Fruit fly (Drosophila melanogaster): ENCODE data around the gene CG5050.

CG5050 gene

dm6 chr2L:17485457-17485856 is 32.7 kb downstream of the CG5050 start, which contains the start of the genes CG43221 and CG43645:
Gene CG43221, plus strand, starts transcription at chr2L:17485757.
Gene CG43645, plus strand, starts transcription at chr2L:17485757.
- TF ChIP-seq Snoo (tag; optimal IDR thresholded peaks at IDR 0.05) (no peak), EcR (GFP tag; optimal IDR thresholded peaks at IDR 0.05) (no peak), CG15710 (tag; optimal IDR thresholded peaks at IDR 0.05) (no peak), CG4496 (GFP tag; IDR thresholded peaks at IDR 0.05) (no peak), D1 (tag; optimal IDR thresholded peaks at IDR 0.05) (no peak)

DNA sequence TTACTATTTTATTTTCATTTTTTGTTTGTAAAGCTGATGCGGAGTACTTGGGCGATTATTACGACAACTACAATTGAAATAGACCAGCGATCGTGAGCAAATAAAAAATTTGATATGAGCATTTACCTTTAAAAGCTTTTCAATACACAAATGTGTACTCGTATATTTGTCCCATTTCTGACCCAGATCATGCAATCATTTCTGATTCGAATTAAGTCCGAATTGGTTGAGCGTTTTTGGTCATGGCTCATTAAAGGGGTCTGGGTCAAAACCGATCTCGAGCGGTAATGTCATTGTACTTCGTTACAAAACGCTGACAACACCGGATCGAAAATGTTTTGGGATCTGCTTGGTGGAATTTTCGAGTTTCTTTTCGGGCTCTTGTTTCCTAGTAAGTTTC is 33.5 kb downstream of the CG5050 start, which contains the start of gene CG43220:
Gene CG43220, plus strand, starts transcription at position 301 of the 400 bp plus-strand sequence.
- TF ChIP-seq CG17806 (tag; optimal IDR thresholded peaks at IDR 0.05) (no peak), CG14655 (GFP tag; optimal IDR thresholded peaks at IDR 0.05) (no peak), CG13204 (GFP tag; optimal IDR thresholded peaks at IDR 0.05) (no peak), EcR (GFP tag; optimal IDR thresholded peaks at IDR 0.05) (no peak), rn (GFP tag; IDR thresholded peaks at IDR 0.05) (no peak), CG8159 (tag; optimal IDR thresholded peaks at IDR 0.05) (no peak), gl (tag; optimal IDR thresholded peaks at IDR 0.05) (no peak)

DNA sequence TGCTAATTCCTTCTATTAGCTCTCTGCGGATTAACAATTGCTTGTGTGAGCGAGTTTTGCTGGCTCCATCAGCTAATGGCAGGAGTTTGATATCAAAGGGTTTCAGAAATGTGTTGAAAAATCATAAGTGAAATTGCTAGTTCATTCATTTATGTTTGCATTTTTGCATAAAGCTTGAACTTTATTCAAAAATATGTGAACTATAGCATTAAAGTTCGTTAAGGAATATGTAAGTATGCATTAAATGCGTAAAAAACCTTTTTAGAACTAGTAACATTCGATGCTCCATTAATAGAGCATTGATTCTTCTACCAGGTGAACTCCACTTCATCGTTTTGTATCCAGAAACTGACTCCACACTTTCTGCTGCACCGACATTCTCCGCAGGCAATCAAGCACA is 40.0 kb downstream of the CG5050 start:
- TF ChIP-seq CG8159 (tag; optimal IDR thresholded peaks at IDR 0.05) = no peak
- no peak for TF ChIP-seq CG17806 (tag; optimal IDR thresholded peaks at IDR 0.05)
- no peak for TF ChIP-seq CG8301 (tag; optimal IDR thresholded peaks at IDR 0.05)
- no peak for TF ChIP-seq CG34367 (tag; optimal IDR thresholded peaks at IDR 0.05)
- TF ChIP-seq CG10348 (GFP tag; IDR thresholded peaks at IDR 0.05) = no peak
- no peak for TF ChIP-seq EcR (GFP tag; optimal IDR thresholded peaks at IDR 0.05)
- no peak for TF ChIP-seq CG15710 (tag; optimal IDR thresholded peaks at IDR 0.05)
- no peak for TF ChIP-seq CG12605 (GFP tag; IDR thresholded peaks at IDR 0.05)
- TF ChIP-seq Snoo (tag; optimal IDR thresholded peaks at IDR 0.05) = no peak
- no peak for TF ChIP-seq rn (GFP tag; IDR thresholded peaks at IDR 0.05)
- TF ChIP-seq Pif1A (GFP tag; optimal IDR thresholded peaks at IDR 0.05) = no peak
- TF ChIP-seq CG14655 (GFP tag; optimal IDR thresholded peaks at IDR 0.05) = no peak
- no peak for TF ChIP-seq CG9948 (tag; optimal IDR thresholded peaks at IDR 0.05)
- TF ChIP-seq D1 (tag; optimal IDR thresholded peaks at IDR 0.05) = no peak
- no peak for TF ChIP-seq gl (tag; optimal IDR thresholded peaks at IDR 0.05)
- no peak for TF ChIP-seq Pif1B (GFP tag; optimal IDR thresholded peaks at IDR 0.05)
- no peak for TF ChIP-seq Ets98B (GFP tag; IDR thresholded peaks at IDR 0.05)

DNA sequence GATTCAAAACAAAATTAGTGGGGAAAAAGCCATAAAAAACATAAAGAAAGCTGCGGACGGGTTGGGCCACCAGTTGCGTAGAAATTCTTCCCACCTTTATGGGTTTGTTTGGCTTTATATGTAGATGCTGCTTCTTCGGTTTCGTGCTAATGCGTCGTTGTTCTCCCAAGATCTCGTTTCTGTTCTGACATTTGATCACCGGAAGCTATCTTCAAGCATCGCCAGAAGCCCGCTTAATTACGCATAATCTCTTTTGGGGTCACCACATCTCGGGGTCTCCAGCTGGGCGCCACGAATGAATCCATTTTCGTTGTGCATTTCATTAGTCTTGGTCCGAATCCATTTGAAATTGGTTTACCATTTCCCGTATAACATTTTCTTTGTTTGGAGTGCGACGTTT is 43.0 kb downstream of the CG5050 start:
- TF ChIP-seq CG14655 (GFP tag; optimal IDR thresholded peaks at IDR 0.05) (no peak), CG9948 (tag; optimal IDR thresholded peaks at IDR 0.05) (no peak), CG12605 (GFP tag; IDR thresholded peaks at IDR 0.05) (no peak), CG34367 (tag; optimal IDR thresholded peaks at IDR 0.05) (no peak), rn (GFP tag; IDR thresholded peaks at IDR 0.05) (no peak), CG17806 (tag; optimal IDR thresholded peaks at IDR 0.05) (no peak), D1 (tag; optimal IDR thresholded peaks at IDR 0.05) (no peak), CG8159 (tag; optimal IDR thresholded peaks at IDR 0.05) (no peak), CG32121 (GFP tag; IDR thresholded peaks at IDR 0.05) (no peak), CG15710 (tag; optimal IDR thresholded peaks at IDR 0.05) (no peak), CG8301 (tag; optimal IDR thresholded peaks at IDR 0.05) (no peak), CG4496 (GFP tag; IDR thresholded peaks at IDR 0.05) (no peak), fd96Ca (GFP tag; IDR thresholded peaks at IDR 0.05) (no peak)

DNA sequence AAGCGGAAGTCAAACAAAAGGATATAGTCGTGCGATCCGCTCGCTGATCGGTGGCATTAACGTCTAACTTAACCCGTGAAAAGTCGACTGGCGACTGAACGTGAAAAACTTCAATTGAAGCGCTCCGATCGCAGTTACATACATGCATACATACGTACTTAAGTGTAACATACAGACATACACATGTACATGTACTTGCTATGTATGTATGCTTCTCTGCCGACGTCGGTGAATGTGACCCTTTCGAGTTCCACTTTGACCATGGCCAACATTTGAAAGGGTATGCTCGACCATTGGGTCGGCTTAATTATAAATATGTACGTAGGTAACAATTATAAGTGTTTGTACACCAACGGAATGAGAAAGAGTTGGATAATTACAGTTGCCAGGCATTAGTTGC is 44.4 kb downstream of the CG5050 start, which contains the start of gene qua:
Gene qua, minus strand, starts transcription at position 101 of the 400 bp plus-strand sequence.
- TF ChIP-seq CG10348 (GFP tag; IDR thresholded peaks at IDR 0.05) (no peak), CG4496 (GFP tag; IDR thresholded peaks at IDR 0.05) (no peak), CG14655 (GFP tag; optimal IDR thresholded peaks at IDR 0.05) (peak; percentile 19), CG12605 (GFP tag; IDR thresholded peaks at IDR 0.05) (no peak), Snoo (tag; optimal IDR thresholded peaks at IDR 0.05) (no peak), CG9948 (tag; optimal IDR thresholded peaks at IDR 0.05) (no peak)

- TF ChIP-seq fd96Ca (GFP tag; IDR thresholded peaks at IDR 0.05) = no peak
- no peak for TF ChIP-seq Pif1B (GFP tag; optimal IDR thresholded peaks at IDR 0.05)
- TF ChIP-seq CG17806 (tag; optimal IDR thresholded peaks at IDR 0.05) = no peak
- no peak for TF ChIP-seq CG4496 (GFP tag; IDR thresholded peaks at IDR 0.05)
Measured at dm6 chr2L:17498721-17499120, 46.0 kb downstream of the CG5050 start, which contains the start of gene CG15142. Gene CG15142, minus strand, starts transcription at chr2L:17498821.

dm6 chr2L:17500946-17501451 is 48.3 kb downstream of the CG5050 start, which contains the start of the genes mEFTs and Dhc36C:
Gene mEFTs, minus strand, starts transcription at chr2L:17501106.
Gene Dhc36C, plus strand, starts transcription at chr2L:17501401.
- TF ChIP-seq Ets98B (GFP tag; IDR thresholded peaks at IDR 0.05) = no peak
- no peak for TF ChIP-seq CG9948 (tag; optimal IDR thresholded peaks at IDR 0.05)
- no peak for TF ChIP-seq rn (GFP tag; IDR thresholded peaks at IDR 0.05)
- TF ChIP-seq CG4496 (GFP tag; IDR thresholded peaks at IDR 0.05) = no peak
- no peak for TF ChIP-seq D1 (tag; optimal IDR thresholded peaks at IDR 0.05)
- TF ChIP-seq fd96Ca (GFP tag; IDR thresholded peaks at IDR 0.05) = no peak
- TF ChIP-seq CG34367 (tag; optimal IDR thresholded peaks at IDR 0.05) = no peak
- no peak for TF ChIP-seq CG17806 (tag; optimal IDR thresholded peaks at IDR 0.05)
- no peak for TF ChIP-seq CG8159 (tag; optimal IDR thresholded peaks at IDR 0.05)
- TF ChIP-seq CG14655 (GFP tag; optimal IDR thresholded peaks at IDR 0.05) = no peak
- no peak for TF ChIP-seq Pif1A (GFP tag; optimal IDR thresholded peaks at IDR 0.05)
- TF ChIP-seq CG13204 (GFP tag; optimal IDR thresholded peaks at IDR 0.05) = no peak
- no peak for TF ChIP-seq CG15710 (tag; optimal IDR thresholded peaks at IDR 0.05)
- TF ChIP-seq EcR (GFP tag; optimal IDR thresholded peaks at IDR 0.05) = no peak
- no peak for TF ChIP-seq CG8301 (tag; optimal IDR thresholded peaks at IDR 0.05)
- TF ChIP-seq gl (tag; optimal IDR thresholded peaks at IDR 0.05) = no peak
- TF ChIP-seq Pif1B (GFP tag; optimal IDR thresholded peaks at IDR 0.05) = no peak
- TF ChIP-seq CG10348 (GFP tag; IDR thresholded peaks at IDR 0.05) = no peak
- TF ChIP-seq Snoo (tag; optimal IDR thresholded peaks at IDR 0.05) = no peak
